Fruit fly (Drosophila melanogaster) S2 (cell line): ENCODE results near the gene CG14452.

ENCODE experiments used
- CG8478 ChIP-seq: fragments of >200 bp; optimal IDR thresholded peaks from 2 replicates; lab custom pipeline; 2018
- CTCF ChIP-seq, 2 experiments: fragments of >200 bp; optimal IDR thresholded peaks; 2 replicates each; lab custom pipeline; 2018

DNA sequence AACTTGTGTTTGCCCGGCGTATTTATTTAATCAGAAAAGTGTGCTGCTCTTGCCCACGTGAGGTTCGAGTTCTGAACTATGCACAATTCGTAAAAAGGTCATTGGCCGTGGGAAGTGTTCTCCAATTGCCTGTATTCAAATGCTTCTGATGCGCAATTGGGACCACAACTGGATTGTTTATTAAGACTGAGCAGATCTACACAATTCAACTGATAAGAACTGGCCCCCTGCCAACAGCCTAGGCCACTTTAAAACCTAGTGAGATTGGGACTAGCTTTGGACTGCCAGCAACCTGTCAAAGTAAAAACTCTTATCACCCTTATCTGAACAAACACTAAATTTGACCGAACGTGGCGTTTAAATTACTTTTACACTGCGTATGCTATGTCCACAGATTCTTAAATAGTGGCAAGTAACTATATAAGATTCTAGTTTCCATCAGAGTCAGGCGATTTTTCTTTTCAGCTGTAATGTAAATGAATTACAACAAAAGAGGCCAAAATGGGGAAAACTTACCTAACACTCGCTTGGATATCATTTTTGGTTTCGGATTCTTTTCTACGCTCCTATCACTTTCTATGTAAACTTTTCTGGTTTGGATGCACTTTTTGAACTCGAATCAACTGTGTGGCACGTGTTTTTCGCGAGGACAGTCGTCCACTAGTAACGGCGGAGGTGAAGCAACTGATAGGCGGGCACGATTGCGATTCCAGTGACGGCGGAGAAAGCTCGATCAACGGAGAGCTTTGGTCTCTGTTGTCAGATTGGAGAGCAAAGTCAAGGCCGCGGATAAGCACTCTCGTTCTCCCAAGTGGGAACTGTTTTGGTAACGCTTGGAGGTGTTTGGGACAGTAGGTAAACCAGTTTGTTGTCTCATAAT is 42.2 kb downstream of the CG14452 start, which contains the start of gene CG11241:
- TF ChIP-seq CG8478 (lab: Kevin White, UChicago) (no peak), CTCF (optimal IDR thresholded peaks at IDR 0.05; lab: Kevin White, UChicago) (no peak)
